Worm (Caenorhabditis elegans) whole organism, young adult: ENCODE results near the gene flp-19.
A peak's percentile ranks its signal among the peaks of the same experiment; 100 is the strongest.

Experiments used
- B0035.1 ChIP-seq: sonication (generic microtip); optimal IDR thresholded peaks from 2 replicates; lab custom pipeline; 2016; ENCODE audit warnings: missing genetic modification characterization, mild to moderate bottlenecking, missing compliant biosample characterization, missing genotype, missing genetic modification reagents
- B0261.1 ChIP-seq: sonication (generic microtip); optimal IDR thresholded peaks from 2 replicates; lab custom pipeline; 2016; ENCODE audit warnings: mild to moderate bottlenecking, missing genetic modification characterization, moderate library complexity, missing compliant biosample characterization
- C06A6.2 ChIP-seq: fragments of 200-800 bp; sonication (Bioruptor generic); conservative IDR thresholded peaks from 2 replicates; pipeline ENCODE4 v1.3.6; 2022; ENCODE audit warnings: missing genetic modification characterization, missing compliant biosample characterization
- D2030.7 ChIP-seq: fragments of 200-800 bp; sonication (Bioruptor generic); IDR thresholded peaks from 2 replicates; pipeline ENCODE4 v1.3.6; 2022; ENCODE audit warnings: missing genetic modification reagents, missing genetic modification characterization, missing compliant biosample characterization
- F10E7.11 ChIP-seq: sonication (generic microtip); optimal IDR thresholded peaks from 2 replicates; lab custom pipeline; 2017; ENCODE audit warnings: mild to moderate bottlenecking, missing genetic modification characterization, moderate library complexity, missing compliant biosample characterization
- F22D6.2 ChIP-seq: sonication (generic microtip); optimal IDR thresholded peaks from 2 replicates; lab custom pipeline; 2016; ENCODE audit warnings: mild to moderate bottlenecking, missing genetic modification characterization, missing compliant biosample characterization
- F39B2.1 ChIP-seq: fragments of 200-800 bp; sonication (Bioruptor generic); IDR thresholded peaks from 2 replicates; pipeline ENCODE4 v1.3.6; 2022; ENCODE audit warnings: missing genetic modification reagents, missing genetic modification characterization, missing compliant biosample characterization
- F52B5.7 ChIP-seq: sonication (generic microtip); optimal IDR thresholded peaks from 2 replicates; lab custom pipeline; 2016; ENCODE audit warnings: mild to moderate bottlenecking, missing genetic modification characterization, missing compliant biosample characterization
- F55B11.4 ChIP-seq: sonication (generic microtip); optimal IDR thresholded peaks from 2 replicates; lab custom pipeline; 2016; ENCODE audit warnings: missing compliant biosample characterization, missing genetic modification characterization, borderline replicate concordance; ENCODE audit not compliant: insufficient read depth
- K12H6.12 ChIP-seq: fragments of 200-800 bp; sonication (Bioruptor generic); optimal IDR thresholded peaks from 2 replicates; lab custom pipeline; 2018; ENCODE audit warnings: mild to moderate bottlenecking, missing genetic modification characterization, missing compliant biosample characterization
- Y56A3A.18 ChIP-seq: fragments of 200-800 bp; sonication (Bioruptor generic); IDR thresholded peaks from 2 replicates; pipeline ENCODE4 v1.3.6; 2022; ENCODE audit warnings: missing genetic modification reagents, missing genetic modification characterization, missing compliant biosample characterization
- Y95B8A.8 ChIP-seq: fragments of 200-800 bp; sonication (Bioruptor generic); IDR thresholded peaks from 2 replicates; pipeline ENCODE4 v1.3.6; 2022; ENCODE audit warnings: missing genetic modification reagents, missing genetic modification characterization, missing compliant biosample characterization
- ZK185.1 ChIP-seq: sonication (generic microtip); optimal IDR thresholded peaks from 2 replicates; lab custom pipeline; 2016; ENCODE audit warnings: mild to moderate bottlenecking, missing genetic modification characterization, missing compliant biosample characterization; ENCODE audit not compliant: poor library complexity, severe bottlenecking
- akir-1 ChIP-seq: fragments of 200-800 bp; sonication (Bioruptor generic); optimal IDR thresholded peaks from 2 replicates; lab custom pipeline; 2018; ENCODE audit warnings: mild to moderate bottlenecking, missing genetic modification characterization, moderate library complexity, missing compliant biosample characterization
- cebp-1 ChIP-seq, 2 experiments: fragments of 200-800 bp in 1 of 2; sonication (Bioruptor generic) in 1 of 2; sonication (generic microtip) in 1 of 2; IDR thresholded peaks in 1 of 2; optimal IDR thresholded peaks in 1 of 2; 2 replicates each; pipeline versions ENCODE4 v1.3.6 to Lab custom; 2017 to 2022; ENCODE audit warnings: missing compliant biosample characterization in 2 of 2, missing genetic modification characterization in 2 of 2, mild to moderate bottlenecking in 1 of 2, missing genetic modification reagents in 1 of 2, moderate library complexity in 1 of 2
- chd-7 ChIP-seq: sonication (generic microtip); optimal IDR thresholded peaks from 2 replicates; lab custom pipeline; 2016; ENCODE audit warnings: mild to moderate bottlenecking, missing genetic modification characterization, moderate library complexity, missing compliant biosample characterization
- dpff-1 ChIP-seq: sonication (generic microtip); optimal IDR thresholded peaks from 2 replicates; lab custom pipeline; 2017; ENCODE audit warnings: mild to moderate bottlenecking, missing genetic modification characterization, missing compliant biosample characterization
- efl-1 ChIP-seq: fragments of 150-350 bp; optimal IDR thresholded peaks from 2 replicates; lab custom pipeline; 2014; ENCODE audit warnings: missing biosample characterization, missing genetic modification reagents, missing genetic modification characterization
- fkh-3 ChIP-seq: sonication (generic microtip); optimal IDR thresholded peaks from 2 replicates; lab custom pipeline; 2016; ENCODE audit warnings: mild to moderate bottlenecking, missing genetic modification characterization, missing compliant biosample characterization
- him-1 ChIP-seq: sonication (generic microtip); optimal IDR thresholded peaks from 2 replicates; lab custom pipeline; 2016; ENCODE audit warnings: missing genotype, missing genetic modification reagents, missing genetic modification characterization, missing compliant biosample characterization
- hlh-12 ChIP-seq: sonication (generic microtip); optimal IDR thresholded peaks from 2 replicates; lab custom pipeline; 2016; ENCODE audit warnings: missing genetic modification characterization, missing compliant biosample characterization
- hmg-1.2 ChIP-seq: fragments of 200-800 bp; sonication (Bioruptor generic); IDR thresholded peaks from 2 replicates; pipeline ENCODE4 v1.3.6; 2022; ENCODE audit warnings: missing genetic modification reagents, missing genetic modification characterization, missing compliant biosample characterization
- hsf-1 ChIP-seq: fragments of 200-800 bp; sonication (Bioruptor generic); IDR thresholded peaks from 2 replicates; pipeline ENCODE4 v1.3.6; 2022; ENCODE audit warnings: missing genetic modification reagents, missing genetic modification characterization, missing compliant biosample characterization
- let-526 ChIP-seq: fragments of 200-800 bp; sonication (Bioruptor generic); IDR thresholded peaks from 2 replicates; pipeline ENCODE4 v1.3.6; 2022; ENCODE audit warnings: missing genetic modification reagents, missing genetic modification characterization, missing compliant biosample characterization
- lin-26 ChIP-seq: fragments of 200-800 bp; sonication (Bioruptor generic); IDR thresholded peaks from 2 replicates; pipeline ENCODE4 v1.3.6; 2022; ENCODE audit warnings: missing genetic modification reagents, missing genetic modification characterization, missing compliant biosample characterization
- lin-35 ChIP-seq, 3 experiments: fragments of 150-350 bp in 2 of 3; sonication (generic microtip) in 1 of 3; optimal IDR thresholded peaks; 2 replicates each; lab custom pipeline; 2014 to 2018; ENCODE audit warnings: missing biosample characterization in 3 of 3, missing genetic modification characterization in 3 of 3, missing genetic modification reagents in 3 of 3
- lin-40 ChIP-seq: sonication (generic microtip); optimal IDR thresholded peaks from 2 replicates; lab custom pipeline; 2016; ENCODE audit warnings: missing genetic modification characterization, mild to moderate bottlenecking, missing compliant biosample characterization, missing genotype, missing genetic modification reagents
- lin-54 ChIP-seq: fragments of 200-800 bp; sonication (Bioruptor generic); optimal IDR thresholded peaks from 2 replicates; lab custom pipeline; 2018; ENCODE audit warnings: mild to moderate bottlenecking, missing genetic modification characterization, missing compliant biosample characterization
- lir-1 ChIP-seq: fragments of 200-800 bp; sonication (Bioruptor generic); conservative IDR thresholded peaks from 2 replicates; pipeline ENCODE4 v1.3.6; 2022; ENCODE audit warnings: missing genetic modification reagents, missing genetic modification characterization, missing compliant biosample characterization
- lsl-1 ChIP-seq: fragments of 200-800 bp; sonication (Bioruptor generic); optimal IDR thresholded peaks from 2 replicates; lab custom pipeline; 2018; ENCODE audit warnings: mild to moderate bottlenecking, missing genetic modification characterization, moderate library complexity, missing compliant biosample characterization
- lsy-27 ChIP-seq: sonication (generic microtip); optimal IDR thresholded peaks from 2 replicates; lab custom pipeline; 2017; ENCODE audit warnings: missing genetic modification characterization, mild to moderate bottlenecking, missing compliant biosample characterization, antibody characterized with exemption, missing genotype, borderline replicate concordance; ENCODE audit not compliant: insufficient read depth
- madf-6 ChIP-seq: fragments of 200-800 bp; sonication (Bioruptor generic); IDR thresholded peaks from 2 replicates; pipeline ENCODE4 v1.3.6; 2022; ENCODE audit warnings: missing genetic modification reagents, missing genetic modification characterization, missing compliant biosample characterization
- madf-8 ChIP-seq: fragments of 200-800 bp; sonication (Bioruptor generic); conservative IDR thresholded peaks from 2 replicates; pipeline ENCODE4 v1.3.6; 2022; ENCODE audit warnings: missing genetic modification reagents, missing genetic modification characterization, missing compliant biosample characterization
- mel-28 ChIP-seq: sonication (generic microtip); optimal IDR thresholded peaks from 2 replicates; lab custom pipeline; 2016; ENCODE audit warnings: borderline replicate concordance, mild to moderate bottlenecking, missing genetic modification characterization, missing compliant biosample characterization
- nfyb-1 ChIP-seq: fragments of 200-800 bp; sonication (Bioruptor generic); IDR thresholded peaks from 2 replicates; pipeline ENCODE4 v1.3.6; 2022; ENCODE audit warnings: missing genetic modification reagents, missing genetic modification characterization, missing compliant biosample characterization
- rcor-1 ChIP-seq: fragments of 200-800 bp; sonication (Bioruptor generic); IDR thresholded peaks from 2 replicates; pipeline ENCODE4 v1.3.6; 2022; ENCODE audit warnings: missing genetic modification reagents, missing genetic modification characterization, missing compliant biosample characterization
- sea-2 ChIP-seq: fragments of 200-800 bp; sonication (Bioruptor generic); IDR thresholded peaks from 2 replicates; pipeline ENCODE4 v1.3.6; 2022; ENCODE audit warnings: missing genetic modification characterization, missing compliant biosample characterization
- snpc-1.3 ChIP-seq: sonication (generic microtip); optimal IDR thresholded peaks from 2 replicates; lab custom pipeline; 2017; ENCODE audit warnings: missing genetic modification characterization, mild to moderate bottlenecking, missing compliant biosample characterization, antibody characterized with exemption, moderate library complexity, missing genotype, missing genetic modification reagents; ENCODE audit not compliant: insufficient read depth
- somi-1 ChIP-seq: fragments of 200-800 bp; sonication (Bioruptor generic); optimal IDR thresholded peaks from 2 replicates; lab custom pipeline; 2018; ENCODE audit warnings: mild to moderate bottlenecking, missing genetic modification characterization, missing compliant biosample characterization
- unc-130 ChIP-seq: sonication (generic microtip); optimal IDR thresholded peaks from 2 replicates; lab custom pipeline; 2016; ENCODE audit warnings: missing genetic modification reagents, missing genetic modification characterization, missing compliant biosample characterization
- unc-62 ChIP-seq: fragments of 150-350 bp; optimal IDR thresholded peaks from 2 replicates; lab custom pipeline; 2014; ENCODE audit warnings: missing biosample characterization, missing genetic modification reagents, missing genetic modification characterization
- xnd-1 ChIP-seq: sonication (generic microtip); optimal IDR thresholded peaks from 2 replicates; lab custom pipeline; 2016; ENCODE audit warnings: missing genotype, missing genetic modification reagents, missing genetic modification characterization, missing compliant biosample characterization
- zfh-2 ChIP-seq: fragments of 200-800 bp; sonication (Bioruptor generic); conservative IDR thresholded peaks from 2 replicates; pipeline ENCODE4 v1.3.6; 2022; ENCODE audit warnings: missing genetic modification reagents, missing genetic modification characterization, missing compliant biosample characterization
- ztf-18 ChIP-seq: sonication (generic microtip); optimal IDR thresholded peaks from 2 replicates; lab custom pipeline; 2016; ENCODE audit warnings: missing genotype, mild to moderate bottlenecking, missing genetic modification characterization, missing compliant biosample characterization
- ztf-26 ChIP-seq: sonication (generic microtip); optimal IDR thresholded peaks from 2 replicates; lab custom pipeline; 2017; ENCODE audit warnings: missing genetic modification characterization, missing compliant biosample characterization
- ztf-3 ChIP-seq: fragments of 200-800 bp; sonication (Bioruptor generic); optimal IDR thresholded peaks from 2 replicates; lab custom pipeline; 2018; ENCODE audit warnings: mild to moderate bottlenecking, missing genetic modification characterization, missing compliant biosample characterization

The flp-19 gene

DNA sequence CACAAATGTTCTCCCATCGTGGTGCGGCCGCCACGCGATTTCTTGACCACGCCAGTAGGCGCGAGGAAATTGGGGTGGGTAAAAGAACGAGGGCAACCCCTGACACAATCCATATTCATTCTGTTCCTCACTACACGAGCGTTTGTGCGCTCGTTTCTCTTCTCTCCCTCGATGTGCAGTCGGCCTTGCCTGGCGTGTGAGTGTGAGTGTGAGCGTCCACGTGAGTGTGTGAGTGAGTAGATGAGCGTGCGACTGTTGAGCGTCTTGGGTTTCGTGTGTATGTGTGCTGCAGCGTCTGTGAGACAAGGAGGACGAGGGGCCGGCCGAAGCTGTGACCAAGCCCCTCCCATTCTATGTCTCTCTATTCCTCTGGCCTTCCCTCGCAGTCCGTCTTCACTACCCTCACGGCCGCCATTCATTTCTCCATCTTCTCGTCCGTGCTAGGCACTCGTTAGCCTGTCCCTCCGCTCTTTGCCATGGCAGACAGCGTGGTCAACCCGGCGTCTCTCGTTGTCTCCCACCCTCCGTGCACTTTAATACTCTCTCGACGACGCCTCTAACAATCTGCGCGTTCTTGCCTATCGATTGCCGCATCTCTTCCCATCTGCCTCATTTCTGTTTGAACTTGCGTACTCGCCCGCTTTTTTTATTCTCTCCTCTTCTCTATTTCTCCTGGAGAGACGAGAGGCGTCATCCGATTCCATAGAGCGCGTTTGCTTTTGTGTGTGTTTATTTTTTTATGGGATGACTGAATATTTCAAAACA lies 35.9 kb upstream of the flp-19 start:
- peak; percentile 17 for TF ChIP-seq B0261.1 (tag; lab: Kevin White, UChicago)
- TF ChIP-seq efl-1 (GFP tag; lab: Kevin White, UChicago) = no peak
- TF ChIP-seq lin-40 (tag; lab: Kevin White, UChicago) = peak; percentile 97
- no peak for TF ChIP-seq lsy-27 (tag; lab: Kevin White, UChicago)
- TF ChIP-seq nfyb-1 (GFP tag; lab: Robert Waterston, UW) = peak; percentile 88
- TF ChIP-seq lin-35 (GFP tag; optimal IDR thresholded peaks at IDR 0.05; lab: Kevin White, UChicago) = peak in 1 of 3 experiments; percentile 74
- TF ChIP-seq Y95B8A.8 = no peak
- peak; percentile 98 for TF ChIP-seq lir-1 (GFP tag; lab: Robert Waterston, UW)
- TF ChIP-seq F39B2.1 = no peak
- no peak for TF ChIP-seq ztf-3 (GFP tag; lab: Kevin White, UChicago)
- TF ChIP-seq B0035.1 (tag; lab: Kevin White, UChicago) = peak; percentile 66
- TF ChIP-seq F10E7.11 (tag; lab: Kevin White, UChicago) = no peak
- TF ChIP-seq snpc-1.3 (tag; lab: Kevin White, UChicago) = no peak
- peak; percentile 90 for TF ChIP-seq ZK185.1 (tag; lab: Kevin White, UChicago)
- TF ChIP-seq ztf-26 (tag; lab: Kevin White, UChicago) = peak; percentile 88
- no peak for TF ChIP-seq sea-2
- no peak for TF ChIP-seq F55B11.4 (tag; lab: Kevin White, UChicago)
- no peak for TF ChIP-seq akir-1 (GFP tag; lab: Kevin White, UChicago)
- no peak for TF ChIP-seq him-1 (tag; lab: Kevin White, UChicago)
- TF ChIP-seq C06A6.2 = peak; percentile 68; the same call in 1 of the 2 replicates
- TF ChIP-seq chd-7 (tag; lab: Kevin White, UChicago) = peak; percentile 91
- TF ChIP-seq lin-54 (GFP tag; lab: Kevin White, UChicago) = no peak
- TF ChIP-seq fkh-3 (tag; lab: Kevin White, UChicago) = no peak
- no peak for TF ChIP-seq unc-130
- peak; percentile 50 for TF ChIP-seq F22D6.2
- peak; percentile 95 for TF ChIP-seq K12H6.12
- TF ChIP-seq let-526 (GFP tag; lab: Robert Waterston, UW) = no peak
- peak; percentile 28 for TF ChIP-seq unc-62 (GFP tag; lab: Kevin White, UChicago)
- peak; percentile 25 for TF ChIP-seq rcor-1 (GFP tag; lab: Robert Waterston, UW)
- TF ChIP-seq hsf-1 (GFP tag; lab: Robert Waterston, UW) = no peak
- no peak for TF ChIP-seq lsl-1 (GFP tag; lab: Kevin White, UChicago)
- TF ChIP-seq lin-26 (GFP tag; lab: Robert Waterston, UW) = peak; percentile 78
- TF ChIP-seq madf-6 = no peak
- no peak for TF ChIP-seq hlh-12 (tag; lab: Kevin White, UChicago)
- TF ChIP-seq mel-28 (tag; lab: Kevin White, UChicago) = no peak
- peak; percentile 87; the same call in 1 of the 2 replicates for TF ChIP-seq hmg-1.2 (GFP tag; lab: Robert Waterston, UW)
- no peak for TF ChIP-seq madf-8 (GFP tag; lab: Robert Waterston, UW)
- no peak for TF ChIP-seq xnd-1 (tag; lab: Kevin White, UChicago)
- TF ChIP-seq dpff-1 (tag; lab: Kevin White, UChicago) = peak; percentile 22
- no peak for TF ChIP-seq F52B5.7 (tag; lab: Kevin White, UChicago)
- peak; percentile 100 for TF ChIP-seq zfh-2 (GFP tag; lab: Robert Waterston, UW)
- peak; percentile 76; the same call in 1 of the 2 replicates for TF ChIP-seq Y56A3A.18 (GFP tag; lab: Robert Waterston, UW)
- peak; percentile 81 for TF ChIP-seq somi-1 (GFP tag; lab: Kevin White, UChicago)
- TF ChIP-seq D2030.7 = no peak
- no peak for TF ChIP-seq cebp-1 (GFP tag; IDR thresholded peaks at IDR 0.05; lab: Robert Waterston, UW)
- TF ChIP-seq cebp-1 (tag; optimal IDR thresholded peaks at IDR 0.05; lab: Kevin White, UChicago) = peak; percentile 89
- peak; percentile 74 for TF ChIP-seq ztf-18 (tag; lab: Kevin White, UChicago)
